Worm (Caenorhabditis elegans): Measurements from ENCODE around the gene C09B8.8.
A peak's percentile ranks its signal among the peaks of the same experiment; 100 is the strongest.

C09B8.8 gene

DNA sequence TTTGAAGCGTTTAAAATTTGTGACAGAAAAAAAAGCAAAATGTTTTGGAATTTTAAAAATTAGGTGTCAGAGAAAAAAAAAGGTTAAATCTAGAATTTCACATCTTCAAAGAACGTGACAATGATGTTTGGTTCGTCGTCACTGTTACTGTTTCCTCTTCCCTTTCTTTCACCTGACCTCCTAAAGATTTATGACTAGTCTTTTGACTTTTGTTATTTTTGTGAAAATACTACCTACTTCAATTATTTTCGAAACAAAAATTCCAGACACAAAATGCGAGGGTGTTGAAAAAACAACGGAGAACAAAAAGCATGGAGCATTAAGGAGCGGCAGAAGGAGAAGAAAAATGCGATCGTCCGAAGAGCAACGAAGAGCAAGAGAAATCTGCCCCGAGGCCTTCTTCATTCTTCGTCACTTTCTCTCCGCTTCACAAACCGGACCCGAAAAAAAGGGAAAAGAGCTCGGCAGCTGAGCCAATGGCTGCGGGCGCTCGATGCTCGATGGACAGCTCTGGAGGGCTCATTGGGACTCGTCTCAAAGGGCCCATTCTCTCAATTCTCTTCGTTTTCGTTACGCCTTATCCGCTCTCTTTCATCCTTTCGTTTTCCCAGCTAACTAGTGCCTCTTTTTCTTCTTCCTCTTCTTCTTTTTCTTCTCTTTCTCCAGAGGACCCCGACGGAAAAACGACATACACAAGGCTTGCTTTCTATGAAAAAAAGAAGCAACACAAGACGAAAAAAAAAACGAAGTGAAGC, 38.9 kb upstream of the C09B8.8 start (continued):
- peak; percentile 92 for TF ChIP-seq zfh-2 (GFP tag; conservative IDR thresholded peaks at IDR 0.05)
- no peak for TF ChIP-seq D2030.7 (GFP tag; IDR thresholded peaks at IDR 0.05)
- TF ChIP-seq madf-6 (GFP tag; IDR thresholded peaks at IDR 0.05): no peak
- TF ChIP-seq lsy-27 (tag; optimal IDR thresholded peaks at IDR 0.05; ENCODE audit: borderline replicate concordance, insufficient read depth): no peak
- TF ChIP-seq hlh-26 (GFP tag; conservative IDR thresholded peaks at IDR 0.05): no peak
- TF ChIP-seq ceh-100 (GFP tag; IDR thresholded peaks at IDR 0.05): no peak
- no peak for TF ChIP-seq ztf-18 (tag; optimal IDR thresholded peaks at IDR 0.05)
- no peak for TF ChIP-seq tbp1 (GFP tag; optimal IDR thresholded peaks at IDR 0.05)
- no peak for TF ChIP-seq nfya-1 (tag; optimal IDR thresholded peaks at IDR 0.05; ENCODE audit: borderline replicate concordance, insufficient read depth)
- TF ChIP-seq rpc-1 (optimal IDR thresholded peaks at IDR 0.05): no peak
- no peak for TF ChIP-seq rpc-1 (tag; optimal IDR thresholded peaks at IDR 0.05)
- no peak for TF ChIP-seq B0035.1 (tag; optimal IDR thresholded peaks at IDR 0.05)
- TF ChIP-seq ztf-28 (GFP tag; IDR thresholded peaks at IDR 0.05): no peak
- no peak for TF ChIP-seq lsl-1 (GFP tag; optimal IDR thresholded peaks at IDR 0.05)
- TF ChIP-seq ceh-58 (GFP tag; IDR thresholded peaks at IDR 0.05): no peak
- TF ChIP-seq ama-1 (optimal IDR thresholded peaks at IDR 0.05): no peak
- no peak for TF ChIP-seq ama-1 (GFP tag; optimal IDR thresholded peaks at IDR 0.05)
- no peak for TF ChIP-seq F22D6.2 (tag; optimal IDR thresholded peaks at IDR 0.05)
- TF ChIP-seq F52B5.7 (tag; optimal IDR thresholded peaks at IDR 0.05): no peak
- peak; percentile 7 for TF ChIP-seq somi-1 (GFP tag; optimal IDR thresholded peaks at IDR 0.05)
- no peak for TF ChIP-seq ZK185.1 (tag; optimal IDR thresholded peaks at IDR 0.05; ENCODE audit: poor library complexity, severe bottlenecking)
- TF ChIP-seq C06A6.2 (GFP tag; conservative IDR thresholded peaks at IDR 0.05): no peak
- TF ChIP-seq ceh-79 (tag; optimal IDR thresholded peaks at IDR 0.05): no peak
- no peak for TF ChIP-seq ceh-91 (GFP tag; IDR thresholded peaks at IDR 0.05)
- TF ChIP-seq pbrm-1 (GFP tag; IDR thresholded peaks at IDR 0.05): no peak
- peak; percentile 27; the same call in 1 of the 2 replicates for TF ChIP-seq dox-1 (GFP tag; IDR thresholded peaks at IDR 0.05)
- no peak for TF ChIP-seq Y56A3A.18 (GFP tag; IDR thresholded peaks at IDR 0.05)
- no peak for TF ChIP-seq lag-1 (GFP tag; IDR thresholded peaks at IDR 0.05)
- no peak for TF ChIP-seq F37B4.10 (GFP tag; IDR thresholded peaks at IDR 0.05)
- no peak for TF ChIP-seq madf-8 (GFP tag; conservative IDR thresholded peaks at IDR 0.05)
- no peak for TF ChIP-seq nhr-179 (tag; optimal IDR thresholded peaks at IDR 0.05)
- TF ChIP-seq die-1 (tag; optimal IDR thresholded peaks at IDR 0.05): no peak
- no peak for TF ChIP-seq unc-130 (GFP tag; optimal IDR thresholded peaks at IDR 0.05)
- no peak for TF ChIP-seq snpc-1.1 (tag; optimal IDR thresholded peaks at IDR 0.05; ENCODE audit: insufficient read depth)
- TF ChIP-seq hlh-12 (tag; optimal IDR thresholded peaks at IDR 0.05): no peak
- TF ChIP-seq lir-1 (GFP tag; conservative IDR thresholded peaks at IDR 0.05): no peak
- 0 out of 2 replicates have a peak, but pooled peaks have one; percentile 13 for TF ChIP-seq rcor-1 (GFP tag; IDR thresholded peaks at IDR 0.05)
- TF ChIP-seq ztf-6 (GFP tag; IDR thresholded peaks at IDR 0.05): no peak
- TF ChIP-seq hmg-1.2 (GFP tag; IDR thresholded peaks at IDR 0.05): no peak
- TF ChIP-seq ekl-4 (GFP tag; IDR thresholded peaks at IDR 0.05): no peak
- TF ChIP-seq athp-1 (tag; optimal IDR thresholded peaks at IDR 0.05): no peak
- no peak for TF ChIP-seq mxl-1 (tag; optimal IDR thresholded peaks at IDR 0.05)
- TF ChIP-seq B0336.3 (GFP tag; IDR thresholded peaks at IDR 0.05): no peak
- no peak for TF ChIP-seq egl-44 (GFP tag; IDR thresholded peaks at IDR 0.05)
- no peak for TF ChIP-seq tlf-1 (GFP tag; optimal IDR thresholded peaks at IDR 0.05)
- no peak for TF ChIP-seq cebp-1 (GFP tag; IDR thresholded peaks at IDR 0.05)
- TF ChIP-seq cebp-1 (tag; optimal IDR thresholded peaks at IDR 0.05): peak; percentile 26
- TF ChIP-seq dpff-1 (tag; optimal IDR thresholded peaks at IDR 0.05): no peak
- TF ChIP-seq egl-18 (GFP tag; IDR thresholded peaks at IDR 0.05): no peak
